Fruit fly (Drosophila melanogaster): ENCODE measurements around the gene CG46412.

DNA sequence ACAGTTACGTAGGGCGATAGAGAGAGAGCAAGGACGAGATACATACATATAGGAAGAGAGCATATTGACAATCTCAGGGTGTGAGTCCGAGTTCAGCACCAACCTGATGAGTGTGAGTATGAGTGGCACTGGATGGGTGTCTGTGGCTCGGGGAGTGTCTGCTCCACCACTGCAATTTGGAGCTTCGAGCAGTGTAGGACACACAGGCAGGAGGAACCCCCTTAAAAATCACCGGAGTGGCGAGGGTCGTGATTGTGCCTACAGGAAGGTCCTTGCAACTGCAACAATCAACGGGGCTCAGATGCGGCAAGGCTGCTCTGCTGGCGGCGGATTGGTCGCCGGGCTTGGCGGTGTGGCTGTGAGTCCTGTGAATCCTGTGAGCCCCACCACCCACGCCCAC lies 27.9 kb upstream of the CG46412 start:
- TF ChIP-seq CG12768 (GFP tag; optimal IDR thresholded peaks at IDR 0.05) (no peak), Mnt (GFP tag; optimal IDR thresholded peaks at IDR 0.05) (no peak), kay (GFP tag; ENCODE audit: borderline replicate concordance) (no peak), CG33017 (tag; optimal IDR thresholded peaks at IDR 0.05) (no peak)
